Worm (Caenorhabditis elegans) whole organism, L3 larva: ENCODE results near the gene rpb-9.

ENCODE experiments used
- R02D3.7 ChIP-seq: fragments of 150-350 bp; optimal IDR thresholded peaks from 2 replicates; lab custom pipeline; 2014; ENCODE audit warnings: missing biosample characterization, missing genetic modification characterization
- aly-2 ChIP-seq: fragments of 150-350 bp; optimal IDR thresholded peaks from 2 replicates; lab custom pipeline; 2014; ENCODE audit warnings: missing biosample characterization, missing genetic modification characterization
- ceh-9 ChIP-seq: sonication (generic microtip); optimal IDR thresholded peaks from 2 replicates; lab custom pipeline; 2018; ENCODE audit warnings: missing biosample characterization, missing genetic modification characterization
- elt-2 ChIP-seq: sonication (generic microtip); optimal IDR thresholded peaks from 2 replicates; lab custom pipeline; 2016; ENCODE audit warnings: missing genetic modification reagents, mild to moderate bottlenecking, missing genetic modification characterization, missing compliant biosample characterization
- elt-3 ChIP-seq, 3 experiments: fragments of 150-350 bp in 1 of 3; sonication (generic microtip) in 2 of 3; optimal IDR thresholded peaks; 2 replicates in 2 of 3; 4 replicates in 1 of 3; lab custom pipeline; 2014 to 2017; ENCODE audit warnings: missing biosample characterization in 3 of 3, missing genetic modification characterization in 3 of 3
- nfya-1 ChIP-seq: sonication (generic microtip); optimal IDR thresholded peaks from 2 replicates; lab custom pipeline; 2017; ENCODE audit warnings: missing genetic modification characterization, mild to moderate bottlenecking, missing compliant biosample characterization, antibody characterized with exemption, moderate library complexity; ENCODE audit not compliant: insufficient read depth
- nhr-11 ChIP-seq: fragments of 150-350 bp; optimal IDR thresholded peaks from 2 replicates; lab custom pipeline; 2014; ENCODE audit warnings: missing biosample characterization, missing genetic modification characterization
- nhr-23 ChIP-seq: fragments of 150-350 bp; optimal IDR thresholded peaks from 2 replicates; lab custom pipeline; 2014; ENCODE audit warnings: missing biosample characterization, missing genetic modification reagents, missing genetic modification characterization
- unc-39 ChIP-seq: sonication (generic microtip); optimal IDR thresholded peaks from 4 replicates; lab custom pipeline; 2017; ENCODE audit warnings: missing biosample characterization, missing genetic modification characterization
- unc-62 ChIP-seq: fragments of 150-350 bp; sonication (generic microtip); optimal IDR thresholded peaks from 4 replicates; lab custom pipeline; 2014; ENCODE audit warnings: missing biosample characterization, missing genetic modification reagents, missing genetic modification characterization
- ztf-11 ChIP-seq: fragments of 150-350 bp; optimal IDR thresholded peaks from 2 replicates; lab custom pipeline; 2014; ENCODE audit warnings: missing biosample characterization, missing genetic modification characterization

DNA sequence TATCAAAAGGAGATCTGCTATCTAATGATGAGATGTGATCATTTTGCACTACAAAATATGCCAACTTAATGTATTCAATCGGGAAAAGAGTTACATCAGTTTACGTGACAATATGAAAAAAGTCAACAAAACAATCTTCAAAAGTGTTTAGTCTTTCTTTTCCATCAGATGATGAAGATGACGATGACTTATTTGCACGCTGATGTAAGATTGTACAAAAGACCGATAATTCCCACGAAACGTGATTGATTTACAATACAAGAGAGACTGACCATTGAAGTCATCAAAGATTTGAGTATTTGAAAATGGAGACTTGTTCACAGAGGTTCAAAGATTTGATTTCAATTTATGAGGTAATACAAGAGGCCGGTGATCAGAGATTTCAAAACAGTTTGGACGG is 13.1 kb upstream of the rpb-9 start:
- TF ChIP-seq elt-3 (tag; optimal IDR thresholded peaks at IDR 0.05; lab: Kevin White, UChicago) (no peak), elt-2 (tag; lab: Kevin White, UChicago) (no peak), R02D3.7 (tag; lab: Kevin White, UChicago) (no peak), ztf-11 (tag; lab: Kevin White, UChicago) (no peak), unc-39 (tag; lab: Kevin White, UChicago) (no peak), aly-2 (tag; lab: Kevin White, UChicago) (no peak), nhr-11 (tag; lab: Kevin White, UChicago) (no peak), unc-62 (GFP tag; lab: Kevin White, UChicago) (no peak), ceh-9 (no peak), nhr-23 (tag; lab: Kevin White, UChicago) (no peak), nfya-1 (tag; lab: Kevin White, UChicago) (no peak)
